Worm (Caenorhabditis elegans): Measurements from ENCODE around the gene sap-49.

sap-49 gene

ce11 chrII:8015483-8015938 lies 20.1 kb downstream of the sap-49 start:
- peak; percentile 50 for TF ChIP-seq F13H6.1 (tag; optimal IDR thresholded peaks at IDR 0.05)
- peak; percentile 20 for TF ChIP-seq gmeb-1 (tag; optimal IDR thresholded peaks at IDR 0.05)
- peak; percentile 1 for TF ChIP-seq fos-1 (tag; optimal IDR thresholded peaks at IDR 0.05)
- peak; percentile 77 for TF ChIP-seq nhr-129 (tag; optimal IDR thresholded peaks at IDR 0.05)
- peak; percentile 17 for TF ChIP-seq blmp-1 (tag; optimal IDR thresholded peaks at IDR 0.05; ENCODE audit: insufficient read depth)
- no peak for TF ChIP-seq nhr-6 (tag; optimal IDR thresholded peaks at IDR 0.05)
- no peak for TF ChIP-seq zag-1 (tag; optimal IDR thresholded peaks at IDR 0.05)
- TF ChIP-seq crh-2 (tag; optimal IDR thresholded peaks at IDR 0.05) = peak; percentile 17
- no peak for TF ChIP-seq snpc-4 (tag; optimal IDR thresholded peaks at IDR 0.05)
- TF ChIP-seq nhr-25 (tag; optimal IDR thresholded peaks at IDR 0.05) = peak; percentile 57
- TF ChIP-seq elt-1 (tag; optimal IDR thresholded peaks at IDR 0.05) = no peak
- TF ChIP-seq unc-62 (GFP tag; optimal IDR thresholded peaks at IDR 0.05) = no peak
- no peak for TF ChIP-seq egl-27 (tag; optimal IDR thresholded peaks at IDR 0.05)
- TF ChIP-seq sem-4 (tag; optimal IDR thresholded peaks at IDR 0.05) = no peak
- TF ChIP-seq dmd-4 (tag; optimal IDR thresholded peaks at IDR 0.05) = no peak
- no peak for TF ChIP-seq R02D3.7 (tag; optimal IDR thresholded peaks at IDR 0.05)
- peak; percentile 66 for TF ChIP-seq ama-1 (optimal IDR thresholded peaks at IDR 0.05)
- TF ChIP-seq lsy-2 (tag; optimal IDR thresholded peaks at IDR 0.05) = peak in 1 of 2 experiments; percentile 26
- no peak for TF ChIP-seq Y55F3AM.14 (GFP tag; optimal IDR thresholded peaks at IDR 0.05)
- TF ChIP-seq mdl-1 (tag; optimal IDR thresholded peaks at IDR 0.05) = no peak
- TF ChIP-seq sma-9 (GFP tag; optimal IDR thresholded peaks at IDR 0.05) = peak; percentile 42
- TF ChIP-seq sma-9 (tag; optimal IDR thresholded peaks at IDR 0.05) = no peak
- no peak for TF ChIP-seq lin-39 (tag; optimal IDR thresholded peaks at IDR 0.05)
- TF ChIP-seq nhr-77 (tag; optimal IDR thresholded peaks at IDR 0.05) = no peak
- TF ChIP-seq ceh-16 (tag; optimal IDR thresholded peaks at IDR 0.05) = no peak
- TF ChIP-seq ztf-4 (tag; optimal IDR thresholded peaks at IDR 0.05) = no peak

ce11 chrII:8012071-8013031 lies 23.2 kb downstream of the sap-49 start, which contains the start of gene DH11.2:
DH11.2 (plus strand) TSS chrII:8012816.
- TF ChIP-seq unc-55 (GFP tag; optimal IDR thresholded peaks at IDR 0.05) (no peak), nhr-237 (tag; optimal IDR thresholded peaks at IDR 0.05) (no peak), elt-1 (tag; optimal IDR thresholded peaks at IDR 0.05) (no peak), F13H6.1 (tag; optimal IDR thresholded peaks at IDR 0.05) (no peak), dmd-4 (tag; optimal IDR thresholded peaks at IDR 0.05) (no peak), nhr-6 (tag; optimal IDR thresholded peaks at IDR 0.05) (no peak), lin-13 (GFP tag; optimal IDR thresholded peaks at IDR 0.05) (no peak), ama-1 (optimal IDR thresholded peaks at IDR 0.05) (peak; percentile 82), ztf-1 (GFP tag; conservative IDR thresholded peaks at IDR 0.05) (no peak), egl-27 (tag; optimal IDR thresholded peaks at IDR 0.05) (no peak), gmeb-1 (tag; optimal IDR thresholded peaks at IDR 0.05) (peak; percentile 4), lsy-2 (tag; optimal IDR thresholded peaks at IDR 0.05) (peak in 1 of 2 experiments; percentile 6), crh-2 (tag; optimal IDR thresholded peaks at IDR 0.05) (no peak), nhr-129 (tag; optimal IDR thresholded peaks at IDR 0.05) (peak; percentile 31), nhr-11 (tag; optimal IDR thresholded peaks at IDR 0.05) (no peak), Y55F3AM.14 (GFP tag; optimal IDR thresholded peaks at IDR 0.05) (no peak), snpc-4 (tag; optimal IDR thresholded peaks at IDR 0.05) (no peak), skn-1 (tag; optimal IDR thresholded peaks at IDR 0.05) (no peak), R02D3.7 (tag; optimal IDR thresholded peaks at IDR 0.05) (no peak), zag-1 (tag; optimal IDR thresholded peaks at IDR 0.05) (no peak), lin-39 (tag; optimal IDR thresholded peaks at IDR 0.05) (no peak), aly-2 (tag; optimal IDR thresholded peaks at IDR 0.05) (no peak), mab-5 (tag; optimal IDR thresholded peaks at IDR 0.05) (no peak), nhr-12 (tag; optimal IDR thresholded peaks at IDR 0.05) (no peak), ztf-4 (tag; optimal IDR thresholded peaks at IDR 0.05) (no peak), C34F6.9 (tag; optimal IDR thresholded peaks at IDR 0.05) (no peak), unc-39 (tag; optimal IDR thresholded peaks at IDR 0.05) (no peak), sma-9 (GFP tag; optimal IDR thresholded peaks at IDR 0.05) (peak; percentile 80), sma-9 (tag; optimal IDR thresholded peaks at IDR 0.05) (no peak), alr-1 (tag; optimal IDR thresholded peaks at IDR 0.05) (no peak)
